Fruit fly (Drosophila melanogaster) whole organism, embryonic: ENCODE data around the gene toe.

Experiments
- Asciz ChIP-seq: fragments of 200-800 bp; sonication (Bioruptor generic); optimal IDR thresholded peaks from 2 replicates; lab custom pipeline; 2017; ENCODE audit warnings: missing biosample characterization, mild to moderate bottlenecking, missing genetic modification characterization, missing genetic modification reagents
- Awh ChIP-seq: fragments of 200-800 bp; sonication (Bioruptor generic); IDR thresholded peaks from 2 replicates; pipeline ENCODE4, ENCODE4 v1.3.6; 2022; ENCODE audit warnings: missing biosample characterization, missing genetic modification characterization
- B-H1 ChIP-seq: fragments of 200-800 bp; sonication (Bioruptor generic); IDR thresholded peaks from 3 replicates; pipeline ENCODE4 v1.3.6; 2022; ENCODE audit warnings: missing biosample characterization, missing genetic modification characterization
- BEAF-32 ChIP-seq: fragments of 200-800 bp; sonication (Bioruptor generic); optimal IDR thresholded peaks from 3 replicates; lab custom pipeline; 2017; ENCODE audit warnings: missing biosample characterization, missing genetic modification characterization, mild to moderate bottlenecking, moderate library complexity, missing genetic modification reagents
- Bdp1 ChIP-seq: fragments of 200-800 bp; sonication (Bioruptor generic); optimal IDR thresholded peaks from 3 replicates; lab custom pipeline; 2016; ENCODE audit warnings: missing biosample characterization, missing genetic modification characterization
- CG10543 ChIP-seq: fragments of 200-800 bp; sonication (Bioruptor generic); optimal IDR thresholded peaks from 3 replicates; lab custom pipeline; 2017; ENCODE audit warnings: missing biosample characterization, mild to moderate bottlenecking, missing genetic modification characterization, moderate library complexity
- CG11247 ChIP-seq: fragments of 200-800 bp; sonication (Bioruptor generic); IDR thresholded peaks from 2 replicates; pipeline ENCODE4 v1.3.6; 2022; ENCODE audit warnings: missing biosample characterization, missing genetic modification characterization
- CG11560 ChIP-seq: fragments of 200-800 bp; sonication (Bioruptor generic); IDR thresholded peaks from 3 replicates; pipeline ENCODE4 v1.3.6; 2022; ENCODE audit warnings: missing biosample characterization, missing genetic modification characterization
- CG12236 ChIP-seq: fragments of 200-800 bp; sonication (Bioruptor generic); optimal IDR thresholded peaks from 2 replicates; lab custom pipeline; 2016; ENCODE audit warnings: missing biosample characterization, missing genetic modification characterization
- CG12659 ChIP-seq: fragments of 200-800 bp; sonication (Bioruptor generic); optimal IDR thresholded peaks from 3 replicates; lab custom pipeline; 2017; ENCODE audit warnings: mild to moderate bottlenecking, missing biosample characterization, missing genetic modification reagents, missing genetic modification characterization
- CG14441 ChIP-seq: fragments of 200-800 bp; sonication (Bioruptor generic); IDR thresholded peaks from 2 replicates; pipeline ENCODE4 v1.3.6; 2022; ENCODE audit warnings: missing biosample characterization, missing genetic modification characterization
- CG15479 ChIP-seq: fragments of 200-800 bp; sonication (Bioruptor generic); optimal IDR thresholded peaks from 3 replicates; lab custom pipeline; 2019; ENCODE audit warnings: missing biosample characterization, mild to moderate bottlenecking, missing genetic modification characterization, moderate library complexity
- CG15601 ChIP-seq: fragments of 200-800 bp; sonication (Bioruptor generic); optimal IDR thresholded peaks from 3 replicates; lab custom pipeline; 2019; ENCODE audit warnings: missing biosample characterization, mild to moderate bottlenecking, missing genetic modification characterization, moderate library complexity
- CG17568 ChIP-seq: fragments of 200-800 bp; sonication (Bioruptor generic); optimal IDR thresholded peaks from 2 replicates; lab custom pipeline; 2018; ENCODE audit warnings: missing biosample characterization, mild to moderate bottlenecking, missing genetic modification characterization, moderate library complexity
- CG2129 ChIP-seq: fragments of 200-800 bp; sonication (Bioruptor generic); IDR thresholded peaks from 2 replicates; pipeline ENCODE4 v1.3.6; 2022; ENCODE audit warnings: missing biosample characterization, missing genetic modification characterization; ENCODE audit not compliant: partially characterized antibody
- CG2712 ChIP-seq: fragments of 200-800 bp; optimal IDR thresholded peaks from 3 replicates; lab custom pipeline; 2019; ENCODE audit warnings: missing biosample characterization, mild to moderate bottlenecking, missing genetic modification characterization, moderate library complexity
- CG2889 ChIP-seq: fragments of 200-800 bp; sonication (Bioruptor generic); IDR thresholded peaks from 3 replicates; pipeline ENCODE4 v1.3.6; 2022; ENCODE audit warnings: missing biosample characterization, missing genetic modification characterization
- CG3163 ChIP-seq: fragments of 200-800 bp; sonication (Bioruptor generic); optimal IDR thresholded peaks from 3 replicates; lab custom pipeline; 2016; ENCODE audit warnings: missing biosample characterization, missing genetic modification characterization
- CG4282 ChIP-seq: fragments of 200-800 bp; sonication (Bioruptor generic); optimal IDR thresholded peaks from 2 replicates; lab custom pipeline; 2016; ENCODE audit warnings: missing biosample characterization, missing genetic modification characterization
- CG43689 ChIP-seq: fragments of 200-800 bp; sonication (Bioruptor generic); IDR thresholded peaks from 2 replicates; pipeline ENCODE4 v1.3.6; 2022; ENCODE audit warnings: missing biosample characterization, missing genetic modification characterization
- CG8290 ChIP-seq, 3 experiments: fragments of 200-800 bp; sonication (Bioruptor generic); optimal IDR thresholded peaks; 2 replicates each; lab custom pipeline; 2016 to 2019; ENCODE audit warnings: missing biosample characterization in 3 of 3, missing genetic modification characterization in 3 of 3, mild to moderate bottlenecking in 2 of 3, moderate library complexity in 1 of 3
- Dfd ChIP-seq, 2 experiments: fragments of >200 bp; optimal IDR thresholded peaks; 2 replicates each; lab custom pipeline; 2017; ENCODE audit warnings: missing biosample characterization in 2 of 2, missing genetic modification characterization in 2 of 2
- Elba2 ChIP-seq: fragments of 200-800 bp; sonication (Bioruptor generic); optimal IDR thresholded peaks from 3 replicates; lab custom pipeline; 2016; ENCODE audit warnings: missing biosample characterization, missing genetic modification characterization
- GATAe ChIP-seq: fragments of 200-800 bp; sonication (Bioruptor generic); conservative IDR thresholded peaks from 2 replicates; pipeline ENCODE4 v1.3.6; 2022; ENCODE audit warnings: missing biosample characterization, missing genetic modification characterization
- Hey ChIP-seq: fragments of 200-800 bp; sonication (Bioruptor generic); optimal IDR thresholded peaks from 3 replicates; lab custom pipeline; 2018; ENCODE audit warnings: missing biosample characterization, mild to moderate bottlenecking, missing genetic modification characterization
- Hr3 ChIP-seq: fragments of 200-800 bp; sonication (Bioruptor generic); optimal IDR thresholded peaks from 3 replicates; lab custom pipeline; 2016; ENCODE audit warnings: missing biosample characterization, missing genetic modification characterization
- Lhr ChIP-seq: fragments of 200-800 bp; sonication (Bioruptor generic); optimal IDR thresholded peaks from 3 replicates; lab custom pipeline; 2017; ENCODE audit warnings: mild to moderate bottlenecking, missing biosample characterization, missing genetic modification reagents, missing genetic modification characterization
- Mad ChIP-seq: fragments of 200-800 bp; sonication (Bioruptor generic); optimal IDR thresholded peaks from 2 replicates; lab custom pipeline; 2016; ENCODE audit warnings: missing biosample characterization, missing genetic modification characterization
- Nf-YC ChIP-seq: fragments of 200-800 bp; optimal IDR thresholded peaks from 3 replicates; lab custom pipeline; 2019; ENCODE audit warnings: missing biosample characterization, mild to moderate bottlenecking, missing genetic modification characterization, moderate library complexity
- Opbp ChIP-seq: fragments of 200-800 bp; sonication (Bioruptor generic); IDR thresholded peaks from 3 replicates; pipeline ENCODE4 v1.3.6; 2022; ENCODE audit warnings: missing biosample characterization, missing genetic modification characterization; ENCODE audit not compliant: partially characterized antibody
- Ptx1 ChIP-seq: fragments of 200-800 bp; sonication (Bioruptor generic); IDR thresholded peaks from 2 replicates; pipeline ENCODE4 v1.3.6; 2022; ENCODE audit warnings: missing biosample characterization, missing genetic modification characterization
- Ravus ChIP-seq: fragments of 200-800 bp; sonication (Bioruptor generic); IDR thresholded peaks from 2 replicates; pipeline ENCODE4 v1.3.6; 2022; ENCODE audit warnings: missing biosample characterization, missing genetic modification characterization
- abd-A ChIP-seq: fragments of 200-800 bp; sonication (Bioruptor generic); optimal IDR thresholded peaks from 3 replicates; lab custom pipeline; 2019; ENCODE audit warnings: missing biosample characterization, mild to moderate bottlenecking, missing genetic modification characterization, moderate library complexity
- ara ChIP-seq: fragments of 200-800 bp; sonication (Bioruptor generic); IDR thresholded peaks from 2 replicates; pipeline ENCODE4 v1.3.6; 2022; ENCODE audit warnings: missing biosample characterization, missing genetic modification characterization
- corto ChIP-seq: fragments of 200-800 bp; sonication (Bioruptor generic); optimal IDR thresholded peaks from 2 replicates; lab custom pipeline; 2016; ENCODE audit warnings: missing biosample characterization, mild to moderate bottlenecking, missing genetic modification characterization, moderate library complexity
- emc ChIP-seq: fragments of 200-800 bp; sonication (Bioruptor generic); optimal IDR thresholded peaks from 2 replicates; lab custom pipeline; 2016; ENCODE audit warnings: missing biosample characterization, missing genetic modification characterization
- exex ChIP-seq: fragments of 200-800 bp; sonication (Bioruptor generic); optimal IDR thresholded peaks from 4 replicates; lab custom pipeline; 2018; ENCODE audit warnings: missing biosample characterization, mild to moderate bottlenecking, missing genetic modification characterization, moderate library complexity
- gce ChIP-seq: fragments of 200-800 bp; sonication (Bioruptor generic); IDR thresholded peaks from 3 replicates; pipeline ENCODE4 v1.3.6; 2022; ENCODE audit warnings: missing biosample characterization, missing genetic modification characterization
- gro ChIP-seq: fragments of 200-800 bp; sonication (Bioruptor generic); optimal IDR thresholded peaks from 2 replicates; lab custom pipeline; 2016; ENCODE audit warnings: missing biosample characterization, missing genetic modification characterization
- gsb-n ChIP-seq: fragments of 200-800 bp; sonication (Bioruptor generic); optimal IDR thresholded peaks from 3 replicates; lab custom pipeline; 2018; ENCODE audit warnings: missing biosample characterization, mild to moderate bottlenecking, missing genetic modification characterization
- jigr1 ChIP-seq: fragments of 200-800 bp; sonication (Bioruptor generic); IDR thresholded peaks from 3 replicates; pipeline ENCODE4 v1.3.6; 2022; ENCODE audit warnings: missing biosample characterization, missing genetic modification characterization
- jumu ChIP-seq: fragments of 200-800 bp; sonication (Bioruptor generic); optimal IDR thresholded peaks from 3 replicates; lab custom pipeline; 2016; ENCODE audit warnings: missing biosample characterization, missing genetic modification characterization
- knrl ChIP-seq: fragments of 200-800 bp; sonication (Bioruptor generic); IDR thresholded peaks from 3 replicates; pipeline ENCODE4 v1.3.6; 2022; ENCODE audit warnings: missing biosample characterization, missing genetic modification characterization; ENCODE audit not compliant: partially characterized antibody
- nom ChIP-seq: fragments of 200-800 bp; sonication (Bioruptor generic); optimal IDR thresholded peaks from 2 replicates; lab custom pipeline; 2017; ENCODE audit warnings: missing biosample characterization, missing genetic modification characterization, mild to moderate bottlenecking, moderate library complexity, missing genetic modification reagents
- shn ChIP-seq: fragments of 200-800 bp; sonication (Bioruptor generic); optimal IDR thresholded peaks from 3 replicates; lab custom pipeline; 2016; ENCODE audit warnings: missing biosample characterization, missing genetic modification characterization
- sima ChIP-seq: fragments of 200-800 bp; sonication (Bioruptor generic); optimal IDR thresholded peaks from 2 replicates; lab custom pipeline; 2016; ENCODE audit warnings: missing biosample characterization, missing genetic modification characterization
- sqz ChIP-seq: fragments of 200-800 bp; sonication (Bioruptor generic); optimal IDR thresholded peaks from 3 replicates; lab custom pipeline; 2018; ENCODE audit warnings: missing biosample characterization, mild to moderate bottlenecking, missing genetic modification characterization
- stc ChIP-seq: fragments of 200-800 bp; sonication (Bioruptor generic); IDR thresholded peaks from 2 replicates; pipeline ENCODE4 v1.3.6; 2022; ENCODE audit warnings: missing biosample characterization, missing genetic modification characterization
- tio ChIP-seq: fragments of 200-800 bp; sonication (Bioruptor generic); optimal IDR thresholded peaks from 2 replicates; lab custom pipeline; 2017; ENCODE audit warnings: missing biosample characterization, missing genetic modification characterization, inconsistent platforms
- tll ChIP-seq, 2 experiments: fragments of 200-800 bp in 1 of 2; fragments of >200 bp in 1 of 2; sonication (Bioruptor generic) in 1 of 2; optimal IDR thresholded peaks; 2 replicates each; lab custom pipeline; 2017 to 2019; ENCODE audit warnings: missing biosample characterization in 2 of 2, missing genetic modification characterization in 2 of 2, mild to moderate bottlenecking in 1 of 2, moderate library complexity in 1 of 2

toe gene

DNA sequence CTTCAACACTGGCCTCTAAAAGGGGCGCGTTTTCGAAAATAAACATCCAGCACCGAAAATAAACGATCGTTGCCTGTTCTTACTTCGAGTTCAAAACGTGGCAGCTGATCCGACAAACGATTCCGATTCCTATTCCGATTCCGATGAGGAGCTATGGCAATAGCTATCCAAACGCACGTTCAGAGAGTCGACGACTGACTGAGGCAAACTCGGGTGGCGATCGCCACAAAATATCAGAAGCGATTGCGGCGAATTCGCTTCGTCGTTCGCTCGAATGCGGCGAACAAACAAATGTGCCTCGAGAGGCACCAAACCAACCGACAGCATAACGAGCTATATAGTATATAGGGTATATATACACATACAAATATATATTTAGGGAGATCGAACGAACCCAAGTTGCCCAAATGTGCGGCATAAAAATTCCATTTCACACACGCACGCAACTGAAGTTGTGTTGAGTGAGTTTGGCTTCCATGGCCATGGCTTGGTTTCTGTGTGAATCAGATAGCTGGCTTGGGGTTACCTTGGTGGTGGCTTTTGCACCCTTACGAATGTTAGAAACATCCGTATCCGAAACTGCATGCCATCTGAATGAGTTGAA is 41.1 kb downstream of the toe start, which contains the start of gene Ncc69 (continued):
- TF ChIP-seq CG15479 (no peak), Awh (no peak), sima (GFP tag; lab: Kevin White, UChicago) (no peak), tll (GFP tag; optimal IDR thresholded peaks at IDR 0.05; lab: Kevin White, UChicago) (no peak), nom (peak; percentile 30), Mad (GFP tag; lab: Kevin White, UChicago) (no peak), exex (tag; lab: Kevin White, UChicago) (no peak), B-H1 (GFP tag; lab: Robert Waterston, UW) (no peak; the same call in 2 of the 3 replicates), gsb-n (tag; lab: Kevin White, UChicago) (peak; percentile 72), GATAe (GFP tag; lab: Robert Waterston, UW) (no peak), CG15601 (tag; lab: Kevin White, UChicago) (peak; percentile 12), Ptx1 (GFP tag; lab: Robert Waterston, UW) (no peak), CG12659 (peak; percentile 17), Elba2 (no peak), CG8290 (GFP tag; optimal IDR thresholded peaks at IDR 0.05; lab: Kevin White, UChicago) (no peak), CG8290 (tag; optimal IDR thresholded peaks at IDR 0.05; lab: Kevin White, UChicago) (peak in 1 of 2 experiments; percentile 68), CG11560 (tag; lab: Robert Waterston, UW) (no peak), tio (no peak), Opbp (GFP tag; lab: Robert Waterston, UW) (no peak), Lhr (GFP tag; lab: Kevin White, UChicago) (no peak), stc (no peak), sqz (GFP tag; lab: Kevin White, UChicago) (no peak), shn (GFP tag; lab: Kevin White, UChicago) (no peak), emc (no peak), Hr3 (GFP tag; lab: Kevin White, UChicago) (no peak), ara (GFP tag; lab: Robert Waterston, UW) (no peak), Hey (tag; lab: Kevin White, UChicago) (no peak), CG2889 (no peak), BEAF-32 (GFP tag; lab: Kevin White, UChicago) (no peak), Ravus (no peak), CG43689 (GFP tag; lab: Robert Waterston, UW) (no peak), CG14441 (GFP tag; lab: Robert Waterston, UW) (no peak), gro (GFP tag; lab: Kevin White, UChicago) (peak; percentile 7), jumu (GFP tag; lab: Kevin White, UChicago) (no peak), CG10543 (GFP tag; lab: Kevin White, UChicago) (peak; percentile 54), gce (GFP tag; lab: Robert Waterston, UW) (no peak), CG2129 (GFP tag; lab: Robert Waterston, UW) (no peak), Nf-YC (no peak), CG4282 (GFP tag; lab: Kevin White, UChicago) (no peak), CG17568 (GFP tag; lab: Kevin White, UChicago) (peak; percentile 20), abd-A (tag; lab: Kevin White, UChicago) (no peak), CG12236 (GFP tag; lab: Kevin White, UChicago) (no peak), corto (GFP tag; lab: Kevin White, UChicago) (no peak), CG3163 (GFP tag; lab: Kevin White, UChicago) (no peak), jigr1 (GFP tag; lab: Robert Waterston, UW) (no peak), CG2712 (tag; lab: Kevin White, UChicago) (no peak), Asciz (GFP tag; lab: Kevin White, UChicago) (no peak), Dfd (GFP tag; optimal IDR thresholded peaks at IDR 0.05; lab: Kevin White, UChicago) (no peak), CG11247 (GFP tag; lab: Robert Waterston, UW) (no peak), Bdp1 (GFP tag; lab: Kevin White, UChicago) (no peak), knrl (GFP tag; lab: Robert Waterston, UW) (no peak)
